Worm (Caenorhabditis elegans) whole organism, early embryonic: ENCODE measurements around the gene gcc-2.

Experiments used
- F13C5.2 ChIP-seq: sonication (generic microtip); optimal IDR thresholded peaks from 2 replicates; lab custom pipeline; 2017; ENCODE audit warnings: mild to moderate bottlenecking, missing genetic modification characterization, inconsistent platforms, missing compliant biosample characterization
- ama-1 ChIP-seq: fragments of 150-350 bp; optimal IDR thresholded peaks from 2 replicates; lab custom pipeline; 2014
- hnd-1 ChIP-seq: sonication (generic microtip); optimal IDR thresholded peaks from 2 replicates; lab custom pipeline; 2016; ENCODE audit warnings: missing genetic modification characterization, missing compliant biosample characterization
- tbx-37 ChIP-seq: fragments of 200-800 bp; sonication (Bioruptor generic); conservative IDR thresholded peaks from 2 replicates; pipeline ENCODE4 v1.3.6; 2022; ENCODE audit warnings: missing genetic modification reagents, missing genetic modification characterization, missing compliant biosample characterization

ce11 chrIII:9780254-9780653 is 18.3 kb upstream of the gcc-2 start, which contains the start of gene sqv-3:
- TF ChIP-seq hnd-1 (no peak), F13C5.2 (tag; lab: Kevin White, UChicago) (no peak), ama-1 (lab: Kevin White, UChicago) (no peak), tbx-37 (no peak)
